Worm (Caenorhabditis elegans): ENCODE measurements around the gene F08G12.3.

Gene F08G12.3

DNA sequence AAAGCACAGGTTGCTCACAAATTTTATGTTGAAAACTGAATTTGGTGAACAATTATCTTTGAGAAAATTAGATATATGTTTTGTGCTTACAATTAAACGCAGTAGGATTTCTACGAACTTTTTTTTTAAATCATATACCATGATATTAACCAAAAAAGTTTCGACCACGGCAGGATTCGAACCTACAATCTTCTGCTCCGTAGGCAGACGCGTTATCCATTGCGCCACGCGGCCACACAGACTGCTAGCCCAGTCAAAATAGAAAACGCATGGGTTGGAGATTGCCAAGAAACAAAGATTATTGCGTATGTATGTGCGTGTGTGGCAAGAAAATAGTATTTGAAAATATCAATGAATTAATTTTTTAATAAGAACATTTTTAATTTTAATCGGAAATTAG is 47.6 kb upstream of the F08G12.3 start:
- TF ChIP-seq bed-3 (GFP tag; optimal IDR thresholded peaks at IDR 0.05) (peak; percentile 30), M03D4.4 (tag; optimal IDR thresholded peaks at IDR 0.05) (peak; percentile 69), zip-8 (tag; optimal IDR thresholded peaks at IDR 0.05) (peak; percentile 32), unc-120 (tag; optimal IDR thresholded peaks at IDR 0.05; ENCODE audit: poor library complexity, severe bottlenecking) (peak; percentile 70), ceh-39 (tag; optimal IDR thresholded peaks at IDR 0.05) (no peak), mab-5 (tag; optimal IDR thresholded peaks at IDR 0.05) (no peak), mls-2 (tag; optimal IDR thresholded peaks at IDR 0.05) (peak; percentile 78), blmp-1 (tag; optimal IDR thresholded peaks at IDR 0.05) (no peak), nhr-12 (tag; optimal IDR thresholded peaks at IDR 0.05) (no peak), sptf-1 (tag; optimal IDR thresholded peaks at IDR 0.05) (peak; percentile 73), flh-1 (GFP tag; optimal IDR thresholded peaks at IDR 0.05) (peak; percentile 39), lsy-2 (tag; optimal IDR thresholded peaks at IDR 0.05) (no peak), tbx-8 (GFP tag; optimal IDR thresholded peaks at IDR 0.05) (peak; percentile 28), nhr-2 (tag; optimal IDR thresholded peaks at IDR 0.05) (no peak), ham-2 (GFP tag; optimal IDR thresholded peaks at IDR 0.05) (peak; percentile 37), drap-1 (GFP tag; optimal IDR thresholded peaks at IDR 0.05) (peak; percentile 61), nhr-28 (tag; optimal IDR thresholded peaks at IDR 0.05) (no peak), mep-1 (tag; optimal IDR thresholded peaks at IDR 0.05) (peak; percentile 42), ceh-83 (GFP tag; optimal IDR thresholded peaks at IDR 0.05) (peak; percentile 85), ztf-11 (tag; optimal IDR thresholded peaks at IDR 0.05) (no peak), ces-1 (GFP tag; optimal IDR thresholded peaks at IDR 0.05) (no peak), unc-39 (tag; optimal IDR thresholded peaks at IDR 0.05) (no peak), snpc-4 (tag; optimal IDR thresholded peaks at IDR 0.05) (no peak), ceh-43 (GFP tag; optimal IDR thresholded peaks at IDR 0.05) (peak; percentile 57), unc-62 (GFP tag; optimal IDR thresholded peaks at IDR 0.05) (no peak), lin-32 (GFP tag; optimal IDR thresholded peaks at IDR 0.05) (peak; percentile 53), sem-2 (GFP tag; optimal IDR thresholded peaks at IDR 0.05) (peak; percentile 65), cnd-1 (tag; optimal IDR thresholded peaks at IDR 0.05) (peak; percentile 62), lin-13 (tag; optimal IDR thresholded peaks at IDR 0.05) (no peak), nhr-237 (tag; optimal IDR thresholded peaks at IDR 0.05) (no peak), pha-4 (tag; optimal IDR thresholded peaks at IDR 0.05) (no peak), nhr-76 (tag; optimal IDR thresholded peaks at IDR 0.05) (no peak), hlh-1 (tag; optimal IDR thresholded peaks at IDR 0.05) (no peak), elt-1 (tag; optimal IDR thresholded peaks at IDR 0.05; ENCODE audit: borderline replicate concordance, insufficient read depth) (no peak), elt-3 (tag; optimal IDR thresholded peaks at IDR 0.05) (no peak)

DNA sequence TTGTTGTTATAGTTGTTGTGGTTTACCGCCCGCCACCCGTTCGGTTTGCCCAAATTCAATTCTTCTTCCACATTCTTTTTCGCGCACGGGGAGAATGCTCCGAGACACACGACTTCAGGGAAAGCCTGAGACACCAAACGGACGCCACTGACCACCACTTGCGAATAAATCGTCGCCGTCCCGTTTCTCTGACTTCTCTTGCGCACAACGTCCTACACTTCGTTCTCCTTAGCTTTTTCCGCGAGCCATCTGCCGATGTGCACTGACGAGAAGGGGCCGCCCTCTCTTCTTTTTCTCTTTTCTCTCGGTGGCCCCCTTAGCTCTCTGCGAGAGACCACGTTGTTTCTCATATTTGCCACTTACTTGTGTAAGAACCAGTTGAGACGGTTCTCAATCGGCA is 43.0 kb upstream of the F08G12.3 start, which contains the start of gene C03A3.1:
C03A3.1 (plus strand) TSS at position 291 of the 400 bp plus-strand sequence.
- TF ChIP-seq blmp-1 (tag; optimal IDR thresholded peaks at IDR 0.05) = no peak
- no peak for TF ChIP-seq unc-62 (GFP tag; optimal IDR thresholded peaks at IDR 0.05)
- no peak for TF ChIP-seq flh-1 (GFP tag; optimal IDR thresholded peaks at IDR 0.05)
- no peak for TF ChIP-seq ceh-83 (GFP tag; optimal IDR thresholded peaks at IDR 0.05)
- TF ChIP-seq elt-3 (tag; optimal IDR thresholded peaks at IDR 0.05) = no peak
- TF ChIP-seq sem-2 (GFP tag; optimal IDR thresholded peaks at IDR 0.05) = no peak
- TF ChIP-seq nhr-28 (tag; optimal IDR thresholded peaks at IDR 0.05) = no peak
- TF ChIP-seq ztf-11 (tag; optimal IDR thresholded peaks at IDR 0.05) = no peak
- TF ChIP-seq mep-1 (tag; optimal IDR thresholded peaks at IDR 0.05) = no peak
- peak; percentile 40 for TF ChIP-seq unc-120 (tag; optimal IDR thresholded peaks at IDR 0.05; ENCODE audit: poor library complexity, severe bottlenecking)
- no peak for TF ChIP-seq lsy-2 (tag; optimal IDR thresholded peaks at IDR 0.05)
- TF ChIP-seq lin-13 (tag; optimal IDR thresholded peaks at IDR 0.05) = peak; percentile 17
- peak; percentile 29 for TF ChIP-seq lin-32 (GFP tag; optimal IDR thresholded peaks at IDR 0.05)
- TF ChIP-seq drap-1 (GFP tag; optimal IDR thresholded peaks at IDR 0.05) = peak; percentile 47
- TF ChIP-seq M03D4.4 (tag; optimal IDR thresholded peaks at IDR 0.05) = no peak
- no peak for TF ChIP-seq bed-3 (GFP tag; optimal IDR thresholded peaks at IDR 0.05)
- no peak for TF ChIP-seq zip-8 (tag; optimal IDR thresholded peaks at IDR 0.05)
- no peak for TF ChIP-seq nhr-2 (tag; optimal IDR thresholded peaks at IDR 0.05)
- TF ChIP-seq mab-5 (tag; optimal IDR thresholded peaks at IDR 0.05) = no peak
- peak; percentile 61 for TF ChIP-seq cnd-1 (tag; optimal IDR thresholded peaks at IDR 0.05)
- TF ChIP-seq unc-39 (tag; optimal IDR thresholded peaks at IDR 0.05) = no peak
- no peak for TF ChIP-seq tbx-8 (GFP tag; optimal IDR thresholded peaks at IDR 0.05)
- no peak for TF ChIP-seq nhr-76 (tag; optimal IDR thresholded peaks at IDR 0.05)
- TF ChIP-seq sptf-1 (tag; optimal IDR thresholded peaks at IDR 0.05) = peak; percentile 35
- TF ChIP-seq ces-1 (GFP tag; optimal IDR thresholded peaks at IDR 0.05) = peak; percentile 36
- no peak for TF ChIP-seq ceh-43 (GFP tag; optimal IDR thresholded peaks at IDR 0.05)
- no peak for TF ChIP-seq snpc-4 (tag; optimal IDR thresholded peaks at IDR 0.05)
- no peak for TF ChIP-seq nhr-12 (tag; optimal IDR thresholded peaks at IDR 0.05)
- peak; percentile 14 for TF ChIP-seq hlh-1 (tag; optimal IDR thresholded peaks at IDR 0.05)
- no peak for TF ChIP-seq elt-1 (tag; optimal IDR thresholded peaks at IDR 0.05; ENCODE audit: borderline replicate concordance, insufficient read depth)
- TF ChIP-seq ham-2 (GFP tag; optimal IDR thresholded peaks at IDR 0.05) = no peak
- TF ChIP-seq mls-2 (tag; optimal IDR thresholded peaks at IDR 0.05) = peak; percentile 51
- no peak for TF ChIP-seq pha-4 (tag; optimal IDR thresholded peaks at IDR 0.05)
- no peak for TF ChIP-seq ceh-39 (tag; optimal IDR thresholded peaks at IDR 0.05)
- TF ChIP-seq nhr-237 (tag; optimal IDR thresholded peaks at IDR 0.05) = no peak
